Worm (Caenorhabditis elegans) whole organism, late embryonic: Measurements from ENCODE around the gene ins-19.

Experiments
- C08G9.2 ChIP-seq: sonication (generic microtip); optimal IDR thresholded peaks from 2 replicates; lab custom pipeline; 2016; ENCODE audit warnings: mild to moderate bottlenecking, missing genetic modification characterization, moderate library complexity, missing compliant biosample characterization
- C38D4.7 ChIP-seq: fragments of 200-800 bp; sonication (Bioruptor generic); optimal IDR thresholded peaks from 2 replicates; lab custom pipeline; 2018; ENCODE audit warnings: mild to moderate bottlenecking, missing genetic modification characterization, moderate library complexity, missing compliant biosample characterization
- F13H6.1 ChIP-seq: sonication (generic microtip); optimal IDR thresholded peaks from 2 replicates; lab custom pipeline; 2016; ENCODE audit warnings: missing genetic modification characterization, missing compliant biosample characterization
- T23F11.4 ChIP-seq: fragments of 200-800 bp; sonication (Bioruptor generic); optimal IDR thresholded peaks from 2 replicates; lab custom pipeline; 2018; ENCODE audit warnings: mild to moderate bottlenecking, missing genetic modification characterization, missing compliant biosample characterization
- ahr-1 ChIP-seq: sonication (generic microtip); optimal IDR thresholded peaks from 2 replicates; lab custom pipeline; 2016; ENCODE audit warnings: missing genetic modification characterization, missing compliant biosample characterization
- ceh-14 ChIP-seq: sonication (generic microtip); optimal IDR thresholded peaks from 2 replicates; lab custom pipeline; 2016; ENCODE audit warnings: missing genotype, missing genetic modification characterization, missing compliant biosample characterization
- ceh-18 ChIP-seq: sonication (generic microtip); optimal IDR thresholded peaks from 2 replicates; lab custom pipeline; 2016; ENCODE audit warnings: missing genetic modification characterization, missing compliant biosample characterization
- ceh-19 ChIP-seq: fragments of 200-800 bp; sonication (Bioruptor generic); optimal IDR thresholded peaks from 2 replicates; lab custom pipeline; 2018; ENCODE audit warnings: mild to moderate bottlenecking, missing genetic modification characterization, missing compliant biosample characterization
- ceh-2 ChIP-seq: sonication (generic microtip); optimal IDR thresholded peaks from 2 replicates; lab custom pipeline; 2016; ENCODE audit warnings: missing genotype, missing genetic modification characterization, missing compliant biosample characterization
- ceh-24 ChIP-seq: sonication (generic microtip); optimal IDR thresholded peaks from 2 replicates; lab custom pipeline; 2016; ENCODE audit warnings: mild to moderate bottlenecking, missing genetic modification characterization, missing compliant biosample characterization
- ceh-31 ChIP-seq: sonication (generic microtip); optimal IDR thresholded peaks from 2 replicates; lab custom pipeline; 2016; ENCODE audit warnings: missing genetic modification characterization, missing compliant biosample characterization
- ceh-34 ChIP-seq: sonication (generic microtip); optimal IDR thresholded peaks from 2 replicates; lab custom pipeline; 2016; ENCODE audit warnings: mild to moderate bottlenecking, missing genetic modification characterization, missing compliant biosample characterization
- ceh-45 ChIP-seq: fragments of 200-800 bp; sonication (Bioruptor generic); IDR thresholded peaks from 2 replicates; pipeline ENCODE4 v1.3.6; 2022; ENCODE audit warnings: missing genetic modification reagents, missing genetic modification characterization, missing compliant biosample characterization
- ceh-6 ChIP-seq: fragments of 200-800 bp; sonication (Bioruptor generic); optimal IDR thresholded peaks from 2 replicates; lab custom pipeline; 2018; ENCODE audit warnings: mild to moderate bottlenecking, missing genetic modification characterization, missing compliant biosample characterization
- che-1 ChIP-seq: sonication (generic microtip); optimal IDR thresholded peaks from 2 replicates; lab custom pipeline; 2016; ENCODE audit warnings: mild to moderate bottlenecking, missing genetic modification characterization, missing compliant biosample characterization
- dve-1 ChIP-seq: sonication (generic microtip); optimal IDR thresholded peaks from 2 replicates; lab custom pipeline; 2017; ENCODE audit warnings: antibody characterized with exemption, mild to moderate bottlenecking, missing genetic modification characterization, missing compliant biosample characterization
- elt-2 ChIP-seq: sonication (generic microtip); optimal IDR thresholded peaks from 2 replicates; lab custom pipeline; 2016; ENCODE audit warnings: missing genetic modification reagents, missing genetic modification characterization, missing compliant biosample characterization
- fax-1 ChIP-seq: sonication (generic microtip); optimal IDR thresholded peaks from 2 replicates; lab custom pipeline; 2016; ENCODE audit warnings: missing genotype, missing genetic modification characterization, missing compliant biosample characterization
- fkh-10 ChIP-seq: fragments of 150-350 bp; optimal IDR thresholded peaks from 2 replicates; lab custom pipeline; 2014; ENCODE audit warnings: missing biosample characterization, missing genetic modification reagents, missing genetic modification characterization
- fkh-6 ChIP-seq: sonication (generic microtip); optimal IDR thresholded peaks from 2 replicates; lab custom pipeline; 2016; ENCODE audit warnings: missing genetic modification characterization, missing compliant biosample characterization
- gmeb-2 ChIP-seq: sonication (generic microtip); optimal IDR thresholded peaks from 2 replicates; lab custom pipeline; 2016; ENCODE audit warnings: missing genetic modification characterization, inconsistent platforms, missing compliant biosample characterization
- hlh-13 ChIP-seq: fragments of 200-800 bp; sonication (Bioruptor generic); optimal IDR thresholded peaks from 2 replicates; lab custom pipeline; 2018; ENCODE audit warnings: mild to moderate bottlenecking, missing genetic modification characterization, missing compliant biosample characterization
- hlh-30 ChIP-seq: sonication (generic microtip); optimal IDR thresholded peaks from 2 replicates; lab custom pipeline; 2017; ENCODE audit warnings: antibody characterized with exemption, missing genetic modification characterization, missing compliant biosample characterization; ENCODE audit not compliant: insufficient read depth
- hlh-6 ChIP-seq: sonication (generic microtip); optimal IDR thresholded peaks from 2 replicates; lab custom pipeline; 2016; ENCODE audit warnings: missing genotype, missing genetic modification characterization, missing compliant biosample characterization
- mec-3 ChIP-seq: sonication (generic microtip); optimal IDR thresholded peaks from 2 replicates; lab custom pipeline; 2016; ENCODE audit warnings: borderline replicate concordance, missing genetic modification characterization, missing compliant biosample characterization
- nfya-1 ChIP-seq: sonication (generic microtip); optimal IDR thresholded peaks from 2 replicates; lab custom pipeline; 2017; ENCODE audit warnings: missing genetic modification characterization, mild to moderate bottlenecking, missing compliant biosample characterization, antibody characterized with exemption, moderate library complexity
- nhr-11 ChIP-seq: fragments of 150-350 bp; optimal IDR thresholded peaks from 2 replicates; lab custom pipeline; 2014; ENCODE audit warnings: missing biosample characterization, missing genetic modification characterization
- nhr-232 ChIP-seq: sonication (generic microtip); optimal IDR thresholded peaks from 2 replicates; lab custom pipeline; 2016; ENCODE audit warnings: missing genetic modification characterization, missing compliant biosample characterization
- npax-4 ChIP-seq: sonication (generic microtip); optimal IDR thresholded peaks from 2 replicates; lab custom pipeline; 2016; ENCODE audit warnings: missing genetic modification characterization, missing compliant biosample characterization
- odd-2 ChIP-seq: sonication (generic microtip); optimal IDR thresholded peaks from 2 replicates; lab custom pipeline; 2017; ENCODE audit warnings: antibody characterized with exemption, mild to moderate bottlenecking, missing genetic modification characterization, missing compliant biosample characterization
- pag-3 ChIP-seq: sonication (generic microtip); optimal IDR thresholded peaks from 2 replicates; lab custom pipeline; 2016; ENCODE audit warnings: missing compliant biosample characterization, missing genetic modification characterization, borderline replicate concordance
- pax-1 ChIP-seq: fragments of 150-350 bp; optimal IDR thresholded peaks from 2 replicates; lab custom pipeline; 2014; ENCODE audit warnings: missing biosample characterization, missing genetic modification characterization
- pha-2 ChIP-seq: sonication (generic microtip); optimal IDR thresholded peaks from 2 replicates; lab custom pipeline; 2017; ENCODE audit warnings: mild to moderate bottlenecking, missing genetic modification characterization, missing compliant biosample characterization
- pha-4 ChIP-seq: fragments of 150-350 bp; optimal IDR thresholded peaks from 2 replicates; lab custom pipeline; 2018; ENCODE audit warnings: missing biosample characterization, missing genetic modification reagents, missing genetic modification characterization
- pqm-1 ChIP-seq: sonication (generic microtip); optimal IDR thresholded peaks from 2 replicates; lab custom pipeline; 2016; ENCODE audit warnings: missing genetic modification characterization, missing compliant biosample characterization
- pros-1 ChIP-seq: fragments of 150-350 bp; optimal IDR thresholded peaks from 2 replicates; lab custom pipeline; 2014; ENCODE audit warnings: missing biosample characterization, missing genetic modification reagents, missing genetic modification characterization
- ref-2 ChIP-seq: sonication (generic microtip); optimal IDR thresholded peaks from 2 replicates; lab custom pipeline; 2016; ENCODE audit warnings: missing genetic modification characterization, missing compliant biosample characterization
- rnt-1 ChIP-seq: sonication (generic microtip); optimal IDR thresholded peaks from 2 replicates; lab custom pipeline; 2016; ENCODE audit warnings: missing genetic modification characterization, missing compliant biosample characterization
- sox-2 ChIP-seq: fragments of 200-800 bp; sonication (Bioruptor generic); IDR thresholded peaks from 2 replicates; pipeline ENCODE4 v1.3.6; 2022; ENCODE audit warnings: missing genetic modification reagents, missing genetic modification characterization, missing compliant biosample characterization
- sox-4 ChIP-seq: sonication (generic microtip); optimal IDR thresholded peaks from 2 replicates; lab custom pipeline; 2017; ENCODE audit warnings: mild to moderate bottlenecking, missing genetic modification characterization, inconsistent platforms, missing compliant biosample characterization
- syd-9 ChIP-seq: sonication (generic microtip); optimal IDR thresholded peaks from 2 replicates; lab custom pipeline; 2016; ENCODE audit warnings: mild to moderate bottlenecking, missing genetic modification characterization, moderate library complexity, missing compliant biosample characterization
- tbx-2 ChIP-seq: sonication (generic microtip); optimal IDR thresholded peaks from 2 replicates; lab custom pipeline; 2016; ENCODE audit warnings: missing genetic modification characterization, missing compliant biosample characterization
- unc-3 ChIP-seq, 2 experiments: fragments of 200-800 bp in 1 of 2; sonication (Bioruptor generic) in 1 of 2; sonication (generic microtip) in 1 of 2; conservative IDR thresholded peaks in 1 of 2; optimal IDR thresholded peaks in 1 of 2; 2 replicates each; pipeline versions ENCODE4 v1.3.6 to Lab custom; 2016 to 2022; ENCODE audit warnings: missing compliant biosample characterization in 2 of 2, missing genetic modification characterization in 2 of 2, missing genetic modification reagents in 1 of 2
- unc-42 ChIP-seq: sonication (generic microtip); optimal IDR thresholded peaks from 2 replicates; lab custom pipeline; 2016; ENCODE audit warnings: missing genotype, missing genetic modification characterization, missing compliant biosample characterization
- unc-55 ChIP-seq: sonication (generic microtip); optimal IDR thresholded peaks from 2 replicates; lab custom pipeline; 2017; ENCODE audit warnings: missing biosample characterization, missing genetic modification reagents, missing genetic modification characterization
- unc-86 ChIP-seq: sonication (generic microtip); optimal IDR thresholded peaks from 2 replicates; lab custom pipeline; 2016; ENCODE audit warnings: missing genetic modification characterization, missing compliant biosample characterization
- zip-5 ChIP-seq: sonication (generic microtip); optimal IDR thresholded peaks from 2 replicates; lab custom pipeline; 2016; ENCODE audit warnings: missing genetic modification characterization, missing compliant biosample characterization

Gene ins-19

ce11 chrII:3087134-3087533 lies 39.1 kb downstream of the ins-19 start:
- TF ChIP-seq pax-1 (tag; lab: Kevin White, UChicago) (no peak), fkh-10 (GFP tag; lab: Kevin White, UChicago) (no peak), ceh-45 (no peak), ahr-1 (no peak), fax-1 (tag; lab: Kevin White, UChicago) (no peak), ceh-24 (tag; lab: Kevin White, UChicago) (no peak), che-1 (tag; lab: Kevin White, UChicago) (no peak), nhr-11 (no peak), zip-5 (tag; lab: Kevin White, UChicago) (no peak), pros-1 (tag; lab: Kevin White, UChicago) (no peak), hlh-30 (tag; lab: Kevin White, UChicago) (no peak)

ce11 chrII:3078496-3078895 lies 47.7 kb downstream of the ins-19 start, which contains the start of gene copb-1:
Gene copb-1, plus strand, starts transcription at chrII:3078796.
- TF ChIP-seq odd-2 (tag; lab: Kevin White, UChicago) (no peak), ceh-14 (tag; lab: Kevin White, UChicago) (no peak), nhr-11 (no peak), gmeb-2 (tag; lab: Kevin White, UChicago) (no peak), mec-3 (tag; lab: Kevin White, UChicago) (no peak), unc-3 (GFP tag; conservative IDR thresholded peaks at IDR 0.05; lab: Robert Waterston, UW) (no peak), unc-3 (tag; optimal IDR thresholded peaks at IDR 0.05; lab: Kevin White, UChicago) (no peak), zip-5 (tag; lab: Kevin White, UChicago) (no peak), C38D4.7 (GFP tag; lab: Kevin White, UChicago) (no peak), sox-4 (tag; lab: Kevin White, UChicago) (no peak), F13H6.1 (tag; lab: Kevin White, UChicago) (no peak), hlh-6 (no peak)
- TF ChIP-seq, all 69 proteins: peak for 0

ce11 chrII:3076915-3077314 lies 49.3 kb downstream of the ins-19 start, which contains the start of gene Y25C1A.8:
Gene Y25C1A.8, minus strand, starts transcription at chrII:3076959.
- TF ChIP-seq sox-4 (tag; lab: Kevin White, UChicago) (peak; percentile 53), rnt-1 (tag; lab: Kevin White, UChicago) (peak; percentile 59), pha-4 (tag; lab: Kevin White, UChicago) (no peak), ceh-14 (tag; lab: Kevin White, UChicago) (peak; percentile 38), T23F11.4 (GFP tag; lab: Kevin White, UChicago) (peak; percentile 41), hlh-30 (tag; lab: Kevin White, UChicago) (peak; percentile 82), C08G9.2 (tag; lab: Kevin White, UChicago) (peak; percentile 35), ceh-34 (tag; lab: Kevin White, UChicago) (peak; percentile 93), ceh-19 (GFP tag; lab: Kevin White, UChicago) (peak; percentile 42), unc-42 (tag; lab: Kevin White, UChicago) (peak; percentile 80), tbx-2 (peak; percentile 63), ceh-2 (peak; percentile 34), dve-1 (no peak), gmeb-2 (tag; lab: Kevin White, UChicago) (no peak), fkh-6 (no peak), hlh-13 (GFP tag; lab: Kevin White, UChicago) (no peak), ref-2 (tag; lab: Kevin White, UChicago) (no peak), pha-2 (tag; lab: Kevin White, UChicago) (peak; percentile 26), elt-2 (peak; percentile 69), npax-4 (no peak), ceh-45 (no peak), C38D4.7 (GFP tag; lab: Kevin White, UChicago) (peak; percentile 20), unc-3 (GFP tag; conservative IDR thresholded peaks at IDR 0.05; lab: Robert Waterston, UW) (peak; percentile 52; the same call in 1 of the 2 replicates), unc-3 (tag; optimal IDR thresholded peaks at IDR 0.05; lab: Kevin White, UChicago) (peak; percentile 38), unc-55 (peak; percentile 71), unc-86 (tag; lab: Kevin White, UChicago) (peak; percentile 15), syd-9 (tag; lab: Kevin White, UChicago) (no peak), nhr-232 (tag; lab: Kevin White, UChicago) (no peak), nfya-1 (tag; lab: Kevin White, UChicago) (peak; percentile 94), ceh-18 (peak; percentile 49), sox-2 (GFP tag; lab: Robert Waterston, UW) (no peak), ceh-6 (GFP tag; lab: Kevin White, UChicago) (peak; percentile 38), pqm-1 (no peak), ceh-31 (peak; percentile 79), pag-3 (tag; lab: Kevin White, UChicago) (no peak), che-1 (tag; lab: Kevin White, UChicago) (peak; percentile 15)
